Worm (Caenorhabditis elegans) whole organism, young adult: ENCODE results near the gene C31B8.16.
"Not testable (repeated sequence)": the region's sequence is repeated elsewhere in the genome, so short reads cannot be mapped to it uniquely, and the experiment has no call there.

ENCODE experiments used
- B0035.1 ChIP-seq: sonication (generic microtip); optimal IDR thresholded peaks from 2 replicates; lab custom pipeline; 2016; ENCODE audit warnings: missing genetic modification characterization, mild to moderate bottlenecking, missing compliant biosample characterization, missing genotype, missing genetic modification reagents
- F10E7.11 ChIP-seq: sonication (generic microtip); optimal IDR thresholded peaks from 2 replicates; lab custom pipeline; 2017; ENCODE audit warnings: mild to moderate bottlenecking, missing genetic modification characterization, moderate library complexity, missing compliant biosample characterization
- F33H1.4 ChIP-seq: fragments of 200-800 bp; sonication (Bioruptor generic); IDR thresholded peaks from 2 replicates; pipeline ENCODE4 v1.3.6; 2022; ENCODE audit warnings: missing genetic modification reagents, missing genetic modification characterization, missing compliant biosample characterization
- F52B5.7 ChIP-seq: sonication (generic microtip); optimal IDR thresholded peaks from 2 replicates; lab custom pipeline; 2016; ENCODE audit warnings: mild to moderate bottlenecking, missing genetic modification characterization, missing compliant biosample characterization
- Y79H2A.3 ChIP-seq: fragments of 200-800 bp; sonication (Bioruptor generic); conservative IDR thresholded peaks from 2 replicates; pipeline ENCODE4 v1.3.6; 2022; ENCODE audit warnings: missing genetic modification reagents, missing genetic modification characterization, missing compliant biosample characterization
- akir-1 ChIP-seq: fragments of 200-800 bp; sonication (Bioruptor generic); optimal IDR thresholded peaks from 2 replicates; lab custom pipeline; 2018; ENCODE audit warnings: mild to moderate bottlenecking, missing genetic modification characterization, moderate library complexity, missing compliant biosample characterization
- aptf-2 ChIP-seq: fragments of 200-800 bp; sonication (Bioruptor generic); conservative IDR thresholded peaks from 2 replicates; pipeline ENCODE4 v1.3.6; 2022; ENCODE audit warnings: missing genetic modification reagents, missing genetic modification characterization, missing compliant biosample characterization
- attf-5 ChIP-seq: fragments of 200-800 bp; sonication (Bioruptor generic); optimal IDR thresholded peaks from 2 replicates; lab custom pipeline; 2018; ENCODE audit warnings: mild to moderate bottlenecking, missing genetic modification characterization, missing compliant biosample characterization
- attf-6 ChIP-seq: fragments of 200-800 bp; sonication (Bioruptor generic); IDR thresholded peaks from 2 replicates; pipeline ENCODE4 v1.3.6; 2022; ENCODE audit warnings: missing genetic modification reagents, missing genetic modification characterization, missing compliant biosample characterization
- bed-2 ChIP-seq: fragments of 200-800 bp; sonication (Bioruptor generic); IDR thresholded peaks from 2 replicates; pipeline ENCODE4 v1.3.6; 2022; ENCODE audit warnings: missing genetic modification reagents, missing genetic modification characterization, missing compliant biosample characterization
- cebp-2 ChIP-seq: fragments of 200-800 bp; sonication (Bioruptor generic); IDR thresholded peaks from 2 replicates; pipeline ENCODE4 v1.3.6; 2022; ENCODE audit warnings: missing genetic modification characterization, missing compliant biosample characterization
- chd-7 ChIP-seq: sonication (generic microtip); optimal IDR thresholded peaks from 2 replicates; lab custom pipeline; 2016; ENCODE audit warnings: mild to moderate bottlenecking, missing genetic modification characterization, moderate library complexity, missing compliant biosample characterization
- die-1 ChIP-seq: sonication (generic microtip); optimal IDR thresholded peaks from 2 replicates; lab custom pipeline; 2016; ENCODE audit warnings: missing genotype, mild to moderate bottlenecking, missing genetic modification characterization, missing compliant biosample characterization
- dox-1 ChIP-seq: fragments of 200-800 bp; sonication (Bioruptor generic); IDR thresholded peaks from 2 replicates; pipeline ENCODE4 v1.3.6; 2022; ENCODE audit warnings: missing genetic modification reagents, missing genetic modification characterization, missing compliant biosample characterization
- dpl-1 ChIP-seq: fragments of 150-350 bp; optimal IDR thresholded peaks from 2 replicates; lab custom pipeline; 2014; ENCODE audit warnings: missing biosample characterization, missing genetic modification reagents, missing genetic modification characterization
- efl-1 ChIP-seq: fragments of 150-350 bp; optimal IDR thresholded peaks from 2 replicates; lab custom pipeline; 2014; ENCODE audit warnings: missing biosample characterization, missing genetic modification reagents, missing genetic modification characterization
- hsf-1 ChIP-seq: fragments of 200-800 bp; sonication (Bioruptor generic); IDR thresholded peaks from 2 replicates; pipeline ENCODE4 v1.3.6; 2022; ENCODE audit warnings: missing genetic modification reagents, missing genetic modification characterization, missing compliant biosample characterization
- lag-1 ChIP-seq: fragments of 200-800 bp; sonication (Bioruptor generic); IDR thresholded peaks from 2 replicates; pipeline ENCODE4 v1.3.6; 2022; ENCODE audit warnings: missing genetic modification reagents, missing genetic modification characterization, missing compliant biosample characterization
- lin-35 ChIP-seq, 3 experiments: fragments of 150-350 bp in 2 of 3; sonication (generic microtip) in 1 of 3; optimal IDR thresholded peaks; 2 replicates each; lab custom pipeline; 2014 to 2018; ENCODE audit warnings: missing biosample characterization in 3 of 3, missing genetic modification characterization in 3 of 3, missing genetic modification reagents in 3 of 3
- lin-40 ChIP-seq: sonication (generic microtip); optimal IDR thresholded peaks from 2 replicates; lab custom pipeline; 2016; ENCODE audit warnings: missing genetic modification characterization, mild to moderate bottlenecking, missing compliant biosample characterization, missing genotype, missing genetic modification reagents
- lsl-1 ChIP-seq: fragments of 200-800 bp; sonication (Bioruptor generic); optimal IDR thresholded peaks from 2 replicates; lab custom pipeline; 2018; ENCODE audit warnings: mild to moderate bottlenecking, missing genetic modification characterization, moderate library complexity, missing compliant biosample characterization
- madf-6 ChIP-seq: fragments of 200-800 bp; sonication (Bioruptor generic); IDR thresholded peaks from 2 replicates; pipeline ENCODE4 v1.3.6; 2022; ENCODE audit warnings: missing genetic modification reagents, missing genetic modification characterization, missing compliant biosample characterization
- mxl-1 ChIP-seq: sonication (generic microtip); optimal IDR thresholded peaks from 2 replicates; lab custom pipeline; 2016; ENCODE audit warnings: missing genetic modification characterization, missing compliant biosample characterization
- pha-4 ChIP-seq: fragments of 150-350 bp; sonication (generic microtip); optimal IDR thresholded peaks from 2 replicates; lab custom pipeline; 2014; ENCODE audit warnings: missing biosample characterization, missing genetic modification reagents, missing genetic modification characterization
- tbp1 ChIP-seq: fragments of 200-800 bp; sonication (Bioruptor generic); optimal IDR thresholded peaks from 2 replicates; lab custom pipeline; 2018; ENCODE audit warnings: mild to moderate bottlenecking, missing genetic modification characterization, missing compliant biosample characterization
- tlf-1 ChIP-seq: fragments of 200-800 bp; sonication (Bioruptor generic); optimal IDR thresholded peaks from 2 replicates; lab custom pipeline; 2018; ENCODE audit warnings: mild to moderate bottlenecking, missing genetic modification characterization, missing compliant biosample characterization
- xnd-1 ChIP-seq: sonication (generic microtip); optimal IDR thresholded peaks from 2 replicates; lab custom pipeline; 2016; ENCODE audit warnings: missing genotype, missing genetic modification reagents, missing genetic modification characterization, missing compliant biosample characterization
- zfh-2 ChIP-seq: fragments of 200-800 bp; sonication (Bioruptor generic); conservative IDR thresholded peaks from 2 replicates; pipeline ENCODE4 v1.3.6; 2022; ENCODE audit warnings: missing genetic modification reagents, missing genetic modification characterization, missing compliant biosample characterization
- zim-3 ChIP-seq: sonication (generic microtip); optimal IDR thresholded peaks from 2 replicates; lab custom pipeline; 2017; ENCODE audit warnings: mild to moderate bottlenecking, missing genetic modification characterization, moderate library complexity, missing compliant biosample characterization
- ztf-28 ChIP-seq: fragments of 200-800 bp; sonication (Bioruptor generic); IDR thresholded peaks from 2 replicates; pipeline ENCODE4 v1.3.6; 2022; ENCODE audit warnings: missing genetic modification reagents, missing genetic modification characterization, missing compliant biosample characterization
- ztf-3 ChIP-seq: fragments of 200-800 bp; sonication (Bioruptor generic); optimal IDR thresholded peaks from 2 replicates; lab custom pipeline; 2018; ENCODE audit warnings: mild to moderate bottlenecking, missing genetic modification characterization, missing compliant biosample characterization

C31B8.16 gene

DNA sequence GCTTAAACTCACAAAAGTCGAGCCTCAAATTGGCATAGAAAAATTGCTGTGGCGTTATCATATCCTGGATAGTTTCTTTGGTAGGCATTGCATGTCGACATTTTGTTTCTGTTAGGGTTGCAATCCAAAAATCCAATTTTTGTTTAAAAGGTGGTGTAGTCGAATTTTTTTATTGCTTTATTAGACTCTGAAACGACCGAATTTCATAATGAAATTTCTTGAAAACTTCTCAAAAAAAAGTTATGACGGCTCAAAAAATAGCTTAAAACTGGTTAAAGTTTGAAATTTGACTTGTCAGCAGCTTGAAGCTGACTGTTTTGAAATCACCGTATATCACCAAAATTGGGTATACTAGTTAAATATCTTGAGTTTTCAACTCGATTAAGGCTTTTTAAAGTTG is 11.6 kb downstream of the C31B8.16 start, which contains the start of gene srw-143:
Gene srw-143 (minus strand): TSS at position 101 of the 400 bp plus-strand sequence.
- no peak for TF ChIP-seq cebp-2 (GFP tag; lab: Robert Waterston, UW)

DNA sequence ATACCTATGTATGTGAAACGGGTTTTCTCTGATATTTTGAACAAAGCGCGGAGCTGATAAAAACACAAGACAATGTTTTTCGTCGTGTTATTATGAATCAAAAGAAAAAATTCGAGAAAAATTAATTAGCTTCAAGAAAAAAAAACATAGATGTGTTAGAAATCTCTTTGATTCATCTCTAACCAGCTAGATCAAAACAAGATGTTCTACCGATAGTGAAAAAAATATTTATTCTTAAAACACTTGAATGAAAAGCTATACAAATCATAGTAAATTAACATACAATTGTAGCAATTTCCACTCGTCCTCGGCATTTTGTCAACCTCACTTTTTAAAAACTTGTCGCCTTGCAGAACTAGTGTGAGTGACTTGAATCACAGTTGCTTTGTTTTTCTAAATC is 12.4 kb downstream of the C31B8.16 start:
- TF ChIP-seq tlf-1 (GFP tag; lab: Kevin White, UChicago) (no peak), chd-7 (no peak), madf-6 (GFP tag; lab: Robert Waterston, UW) (no peak), Y79H2A.3 (GFP tag; lab: Robert Waterston, UW) (no peak)

DNA sequence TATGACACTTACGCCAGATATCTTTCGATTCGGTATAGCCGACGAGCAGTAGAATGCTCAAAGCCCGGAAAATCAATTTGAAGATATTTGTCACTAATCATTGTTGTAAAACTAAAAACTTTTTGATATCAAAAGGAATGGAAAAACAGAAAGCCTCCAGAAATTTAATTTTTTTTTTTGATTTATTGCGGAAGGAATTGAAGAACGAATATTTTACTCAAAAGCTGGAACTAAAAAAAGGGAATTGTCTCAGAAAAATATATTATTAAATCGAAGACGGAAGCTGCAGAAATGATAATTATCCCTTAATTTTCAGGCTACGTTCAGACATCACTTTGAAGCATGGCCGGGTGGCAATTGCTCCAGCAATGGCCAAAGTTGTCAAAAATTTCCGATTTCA is 14.0 kb downstream of the C31B8.16 start, which contains the start of gene srw-137:
Gene srw-137 (minus strand): TSS at position 101 of the 400 bp plus-strand sequence.
- TF ChIP-seq attf-5 (GFP tag; lab: Kevin White, UChicago): no peak
- no peak for TF ChIP-seq zim-3
- TF ChIP-seq ztf-28: no peak
- TF ChIP-seq pha-4 (tag; lab: Kevin White, UChicago): no peak
- no peak for TF ChIP-seq efl-1
- TF ChIP-seq die-1 (tag; lab: Kevin White, UChicago): no peak
- TF ChIP-seq mxl-1 (tag; lab: Kevin White, UChicago): no peak
- TF ChIP-seq lin-40 (tag; lab: Kevin White, UChicago): no peak
- TF ChIP-seq lin-35 (GFP tag; optimal IDR thresholded peaks at IDR 0.05; lab: Kevin White, UChicago): no peak
- no peak for TF ChIP-seq F10E7.11
- TF ChIP-seq ztf-3 (GFP tag; lab: Kevin White, UChicago): no peak
- no peak for TF ChIP-seq F52B5.7 (tag; lab: Kevin White, UChicago)
- no peak for TF ChIP-seq lsl-1 (GFP tag; lab: Kevin White, UChicago)
- no peak for TF ChIP-seq dox-1 (GFP tag; lab: Robert Waterston, UW)

DNA sequence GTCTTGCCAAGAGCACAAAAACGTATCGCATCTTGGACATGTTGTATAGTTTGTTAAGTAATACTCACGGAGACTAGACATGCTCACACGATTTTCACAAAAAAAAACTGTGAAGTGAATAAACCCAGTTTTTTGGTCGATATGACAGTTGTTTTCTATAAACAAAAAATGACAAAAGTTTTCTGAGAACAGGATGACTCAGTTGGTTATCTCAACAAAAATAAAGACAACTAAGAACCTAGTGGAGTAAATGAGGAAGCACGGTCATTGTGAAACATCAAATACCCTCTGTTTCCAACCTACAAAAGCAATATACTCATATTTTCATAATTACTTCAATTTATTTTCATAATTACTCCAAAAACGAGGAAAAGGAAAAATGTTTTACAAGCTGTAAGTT is 15.7 kb downstream of the C31B8.16 start, which contains the start of gene srh-87:
Gene srh-87 (minus strand): TSS at position 101 of the 400 bp plus-strand sequence.
- TF ChIP-seq xnd-1 (tag; lab: Kevin White, UChicago): no peak
- no peak for TF ChIP-seq attf-6 (GFP tag; lab: Robert Waterston, UW)
- TF ChIP-seq F52B5.7 (tag; lab: Kevin White, UChicago): no peak
- no peak for TF ChIP-seq F33H1.4 (GFP tag; lab: Robert Waterston, UW)
- no peak for TF ChIP-seq tbp1 (GFP tag; lab: Kevin White, UChicago)
- no peak for TF ChIP-seq dpl-1 (GFP tag; lab: Kevin White, UChicago)
- no peak for TF ChIP-seq B0035.1 (tag; lab: Kevin White, UChicago)
- TF ChIP-seq zfh-2 (GFP tag; lab: Robert Waterston, UW): no peak
- no peak for TF ChIP-seq Y79H2A.3 (GFP tag; lab: Robert Waterston, UW)
- no peak for TF ChIP-seq lag-1 (GFP tag; lab: Robert Waterston, UW)
- TF ChIP-seq bed-2 (GFP tag; lab: Robert Waterston, UW): no peak

DNA sequence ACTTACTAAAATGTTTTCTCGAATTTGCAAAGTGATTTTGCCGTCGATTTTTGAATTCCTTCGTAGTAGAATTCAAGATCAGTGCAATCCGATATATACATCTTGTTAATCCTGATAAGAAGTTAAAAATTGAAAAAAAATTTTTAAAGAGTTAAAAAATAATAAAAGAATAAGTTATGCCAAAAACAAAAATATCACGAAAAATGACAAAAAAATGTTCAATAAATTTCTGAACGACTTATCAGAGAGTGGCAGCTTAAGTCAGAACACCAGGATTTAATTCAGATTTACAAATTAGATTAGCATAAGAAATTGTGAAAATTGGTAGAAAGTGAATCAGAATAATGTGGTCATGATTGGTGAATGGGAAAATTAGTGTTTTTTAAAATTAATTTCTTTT is 22.2 kb downstream of the C31B8.16 start, which contains the start of gene srw-122:
Gene srw-122 (minus strand): TSS at position 101 of the 400 bp plus-strand sequence.
- TF ChIP-seq hsf-1 (GFP tag; lab: Robert Waterston, UW); aptf-2 (GFP tag; lab: Robert Waterston, UW); akir-1 (GFP tag; lab: Kevin White, UChicago): not testable (repeated sequence)
